Fruit fly (Drosophila melanogaster) whole organism: ENCODE measurements around the gene CG11811.

ENCODE experiments used
- CG8478 ChIP-seq: fragments of >200 bp; optimal IDR thresholded peaks from 2 replicates; lab custom pipeline; 2018; ENCODE audit warnings: inconsistent platforms
- EcR ChIP-seq, 2 experiments: fragments of >200 bp; optimal IDR thresholded peaks; 2 replicates each; lab custom pipeline; 2017; ENCODE audit warnings: missing biosample characterization in 2 of 2, missing genetic modification characterization in 2 of 2, missing genetic modification reagents in 2 of 2
- pan ChIP-seq: fragments of >200 bp; optimal IDR thresholded peaks from 2 replicates; lab custom pipeline; 2017
- usp ChIP-seq: fragments of >200 bp; optimal IDR thresholded peaks from 2 replicates; lab custom pipeline; 2017; ENCODE audit warnings: missing biosample characterization, missing genetic modification characterization, mixed read lengths

dm6 chr3L:10648431-10648830 is 42.4 kb upstream of the CG11811 start:
- TF ChIP-seq pan (lab: Kevin White, UChicago): no peak
- TF ChIP-seq usp (GFP tag; lab: Kevin White, UChicago): no peak
- no peak for TF ChIP-seq CG8478 (lab: Kevin White, UChicago)
- no peak for TF ChIP-seq EcR (GFP tag; optimal IDR thresholded peaks at IDR 0.05; lab: Kevin White, UChicago)
